Worm (Caenorhabditis elegans): Measurements from ENCODE around the gene rnp-9.

rnp-9 gene

ce11 chrX:10188493-10188895 lies 21.4 kb downstream of the rnp-9 start (continued):
- TF ChIP-seq swsn-7 (tag; optimal IDR thresholded peaks at IDR 0.05) (peak; percentile 78), egl-13 (tag; optimal IDR thresholded peaks at IDR 0.05) (peak; percentile 77), nhr-237 (tag; optimal IDR thresholded peaks at IDR 0.05) (no peak), nhr-85 (tag) (no peak), lin-14 (GFP tag; optimal IDR thresholded peaks at IDR 0.05) (peak; percentile 99), vab-15 (tag; optimal IDR thresholded peaks at IDR 0.05) (no peak), fkh-10 (GFP tag; optimal IDR thresholded peaks at IDR 0.05) (peak; percentile 76), lir-3 (tag; optimal IDR thresholded peaks at IDR 0.05; ENCODE audit: poor library complexity) (peak; percentile 5), ces-1 (GFP tag; optimal IDR thresholded peaks at IDR 0.05) (no peak), tbx-2 (tag; optimal IDR thresholded peaks at IDR 0.05) (peak; percentile 69), lin-15B (tag; optimal IDR thresholded peaks at IDR 0.05) (no peak), sptf-1 (tag; optimal IDR thresholded peaks at IDR 0.05) (no peak), skn-1 (tag; optimal IDR thresholded peaks at IDR 0.05) (peak; percentile 10), ama-1 (optimal IDR thresholded peaks at IDR 0.05) (no peak), snu-23 (GFP tag; optimal IDR thresholded peaks at IDR 0.05) (peak; percentile 82), pax-3 (tag; optimal IDR thresholded peaks at IDR 0.05) (peak; percentile 68), C34B4.2 (tag; optimal IDR thresholded peaks at IDR 0.05) (no peak), efl-3 (GFP tag; optimal IDR thresholded peaks at IDR 0.05) (no peak), ceh-82 (tag; optimal IDR thresholded peaks at IDR 0.05) (peak; percentile 36 to 84 (median 39)), mdl-1 (tag; optimal IDR thresholded peaks at IDR 0.05) (peak; percentile 31 to 72), pag-3 (tag; optimal IDR thresholded peaks at IDR 0.05; ENCODE audit: borderline replicate concordance, insufficient read depth) (peak; percentile 71), hlh-17 (GFP tag; optimal IDR thresholded peaks at IDR 0.05; ENCODE audit: borderline replicate concordance) (no peak), nhr-90 (tag; optimal IDR thresholded peaks at IDR 0.05; ENCODE audit: poor library complexity) (peak; percentile 54), aly-2 (tag; optimal IDR thresholded peaks at IDR 0.05) (no peak), nhr-12 (tag; optimal IDR thresholded peaks at IDR 0.05) (no peak), nhr-19 (GFP tag; conservative IDR thresholded peaks at IDR 0.05) (peak; percentile 64), unc-30 (tag; optimal IDR thresholded peaks at IDR 0.05) (no peak), fkh-8 (tag; optimal IDR thresholded peaks at IDR 0.05) (peak; percentile 81), dpl-1 (GFP tag; optimal IDR thresholded peaks at IDR 0.05) (peak in 1 of 3 experiments; percentile 28), sup-37 (GFP tag; optimal IDR thresholded peaks at IDR 0.05) (peak; percentile 53), elt-3 (tag; optimal IDR thresholded peaks at IDR 0.05) (peak in 1 of 6 experiments; percentile 7), mab-9 (GFP tag; IDR thresholded peaks at IDR 0.05) (peak; percentile 34; the same call in 1 of the 2 replicates), unc-62 (GFP tag; optimal IDR thresholded peaks at IDR 0.05) (no peak), ets-5 (GFP tag; IDR thresholded peaks at IDR 0.05) (no peak), zag-1 (tag; optimal IDR thresholded peaks at IDR 0.05) (no peak), nhr-84 (tag; optimal IDR thresholded peaks at IDR 0.05) (no peak), ceh-88 (GFP tag; IDR thresholded peaks at IDR 0.05) (peak; percentile 24; the same call in 1 of the 2 replicates), sox-4 (tag; optimal IDR thresholded peaks at IDR 0.05) (peak; percentile 69), snpc-4 (tag; optimal IDR thresholded peaks at IDR 0.05) (peak; percentile 28), rnt-1 (tag; optimal IDR thresholded peaks at IDR 0.05) (peak; percentile 74), lin-39 (tag; optimal IDR thresholded peaks at IDR 0.05) (no peak), nhr-28 (tag; optimal IDR thresholded peaks at IDR 0.05) (no peak), blmp-1 (tag; optimal IDR thresholded peaks at IDR 0.05) (peak; percentile 40), lin-35 (GFP tag; optimal IDR thresholded peaks at IDR 0.05) (peak; percentile 53 to 58), unc-98 (GFP tag; IDR thresholded peaks at IDR 0.05) (no peak), Y116A8C.19 (tag; optimal IDR thresholded peaks at IDR 0.05; ENCODE audit: borderline replicate concordance) (no peak), unc-130 (tag; optimal IDR thresholded peaks at IDR 0.05) (peak; percentile 74), pqm-1 (tag; optimal IDR thresholded peaks at IDR 0.05) (no peak), ceh-63 (GFP tag; optimal IDR thresholded peaks at IDR 0.05) (no peak), aha-1 (tag; optimal IDR thresholded peaks at IDR 0.05) (no peak), ztf-4 (tag; optimal IDR thresholded peaks at IDR 0.05) (no peak), fkh-4 (tag; optimal IDR thresholded peaks at IDR 0.05; ENCODE audit: borderline replicate concordance) (no peak), alr-1 (tag; optimal IDR thresholded peaks at IDR 0.05; ENCODE audit: borderline replicate concordance) (no peak)

All from whole organism, L1 larva.